Worm (Caenorhabditis elegans) whole organism, young adult: Measurements from ENCODE around the gene pch-2.

ENCODE experiments used
- B0336.3 ChIP-seq: fragments of 200-800 bp; sonication (Bioruptor generic); IDR thresholded peaks from 2 replicates; pipeline ENCODE4 v1.3.6; 2022; ENCODE audit warnings: missing genetic modification characterization, missing compliant biosample characterization
- C06A6.2 ChIP-seq: fragments of 200-800 bp; sonication (Bioruptor generic); conservative IDR thresholded peaks from 2 replicates; pipeline ENCODE4 v1.3.6; 2022; ENCODE audit warnings: missing genetic modification characterization, missing compliant biosample characterization
- D2030.7 ChIP-seq: fragments of 200-800 bp; sonication (Bioruptor generic); IDR thresholded peaks from 2 replicates; pipeline ENCODE4 v1.3.6; 2022; ENCODE audit warnings: missing genetic modification reagents, missing genetic modification characterization, missing compliant biosample characterization
- F49E8.2 ChIP-seq: sonication (generic microtip); optimal IDR thresholded peaks from 3 replicates; lab custom pipeline; 2017; ENCODE audit warnings: missing genetic modification characterization, mild to moderate bottlenecking, missing compliant biosample characterization, antibody characterized with exemption, moderate library complexity; ENCODE audit not compliant: insufficient read depth
- F57A8.1 ChIP-seq: fragments of 200-800 bp; sonication (Bioruptor generic); optimal IDR thresholded peaks from 2 replicates; lab custom pipeline; 2018; ENCODE audit warnings: mild to moderate bottlenecking, missing genetic modification characterization, moderate library complexity, missing compliant biosample characterization
- Y53G8AR.9 ChIP-seq: fragments of 200-800 bp; sonication (Bioruptor generic); conservative IDR thresholded peaks from 2 replicates; pipeline ENCODE4 v1.3.6; 2022; ENCODE audit warnings: missing genetic modification reagents, missing genetic modification characterization, missing compliant biosample characterization
- Y56A3A.18 ChIP-seq: fragments of 200-800 bp; sonication (Bioruptor generic); IDR thresholded peaks from 2 replicates; pipeline ENCODE4 v1.3.6; 2022; ENCODE audit warnings: missing genetic modification reagents, missing genetic modification characterization, missing compliant biosample characterization
- Y79H2A.3 ChIP-seq: fragments of 200-800 bp; sonication (Bioruptor generic); conservative IDR thresholded peaks from 2 replicates; pipeline ENCODE4 v1.3.6; 2022; ENCODE audit warnings: missing genetic modification reagents, missing genetic modification characterization, missing compliant biosample characterization
- atf-7 ChIP-seq: sonication (generic microtip); optimal IDR thresholded peaks from 2 replicates; lab custom pipeline; 2017; ENCODE audit warnings: mild to moderate bottlenecking, missing genetic modification characterization, missing compliant biosample characterization
- athp-1 ChIP-seq: sonication (generic microtip); optimal IDR thresholded peaks from 2 replicates; lab custom pipeline; 2017; ENCODE audit warnings: mild to moderate bottlenecking, missing genetic modification characterization, missing compliant biosample characterization
- attf-3 ChIP-seq: fragments of 200-800 bp; sonication (Bioruptor generic); conservative IDR thresholded peaks from 2 replicates; pipeline ENCODE4 v1.3.6; 2022; ENCODE audit warnings: missing genetic modification reagents, missing genetic modification characterization, missing compliant biosample characterization
- attf-5 ChIP-seq: fragments of 200-800 bp; sonication (Bioruptor generic); optimal IDR thresholded peaks from 2 replicates; lab custom pipeline; 2018; ENCODE audit warnings: mild to moderate bottlenecking, missing genetic modification characterization, missing compliant biosample characterization
- attf-6 ChIP-seq: fragments of 200-800 bp; sonication (Bioruptor generic); IDR thresholded peaks from 2 replicates; pipeline ENCODE4 v1.3.6; 2022; ENCODE audit warnings: missing genetic modification reagents, missing genetic modification characterization, missing compliant biosample characterization
- bed-2 ChIP-seq: fragments of 200-800 bp; sonication (Bioruptor generic); IDR thresholded peaks from 2 replicates; pipeline ENCODE4 v1.3.6; 2022; ENCODE audit warnings: missing genetic modification reagents, missing genetic modification characterization, missing compliant biosample characterization
- ccch-3 ChIP-seq: fragments of 200-800 bp; sonication (Bioruptor generic); optimal IDR thresholded peaks from 2 replicates; lab custom pipeline; 2018; ENCODE audit warnings: mild to moderate bottlenecking, missing genetic modification characterization, missing compliant biosample characterization
- ceh-100 ChIP-seq: fragments of 200-800 bp; sonication (Bioruptor generic); IDR thresholded peaks from 2 replicates; pipeline ENCODE4 v1.3.6; 2022; ENCODE audit warnings: missing genetic modification reagents, missing genetic modification characterization, missing compliant biosample characterization
- dox-1 ChIP-seq: fragments of 200-800 bp; sonication (Bioruptor generic); IDR thresholded peaks from 2 replicates; pipeline ENCODE4 v1.3.6; 2022; ENCODE audit warnings: missing genetic modification reagents, missing genetic modification characterization, missing compliant biosample characterization
- dpl-1 ChIP-seq: fragments of 150-350 bp; optimal IDR thresholded peaks from 2 replicates; lab custom pipeline; 2014; ENCODE audit warnings: missing biosample characterization, missing genetic modification reagents, missing genetic modification characterization
- efl-1 ChIP-seq: fragments of 150-350 bp; optimal IDR thresholded peaks from 2 replicates; lab custom pipeline; 2014; ENCODE audit warnings: missing biosample characterization, missing genetic modification reagents, missing genetic modification characterization
- egl-44 ChIP-seq: fragments of 200-800 bp; sonication (Bioruptor generic); IDR thresholded peaks from 2 replicates; pipeline ENCODE4 v1.3.6; 2022; ENCODE audit warnings: missing genetic modification reagents, missing genetic modification characterization, missing compliant biosample characterization
- ekl-4 ChIP-seq: fragments of 200-800 bp; sonication (Bioruptor generic); IDR thresholded peaks from 2 replicates; pipeline ENCODE4 v1.3.6; 2022; ENCODE audit warnings: missing genetic modification reagents, missing genetic modification characterization, missing compliant biosample characterization
- him-1 ChIP-seq: sonication (generic microtip); optimal IDR thresholded peaks from 2 replicates; lab custom pipeline; 2016; ENCODE audit warnings: missing genotype, missing genetic modification reagents, missing genetic modification characterization, missing compliant biosample characterization
- hmg-1.2 ChIP-seq: fragments of 200-800 bp; sonication (Bioruptor generic); IDR thresholded peaks from 2 replicates; pipeline ENCODE4 v1.3.6; 2022; ENCODE audit warnings: missing genetic modification reagents, missing genetic modification characterization, missing compliant biosample characterization
- hrde-1 ChIP-seq: sonication (generic microtip); optimal IDR thresholded peaks from 2 replicates; lab custom pipeline; 2016; ENCODE audit warnings: missing genetic modification characterization, mild to moderate bottlenecking, missing compliant biosample characterization, moderate library complexity, missing genotype, missing genetic modification reagents, borderline replicate concordance
- hsf-1 ChIP-seq: fragments of 200-800 bp; sonication (Bioruptor generic); IDR thresholded peaks from 2 replicates; pipeline ENCODE4 v1.3.6; 2022; ENCODE audit warnings: missing genetic modification reagents, missing genetic modification characterization, missing compliant biosample characterization
- lin-35 ChIP-seq, 3 experiments: fragments of 150-350 bp in 2 of 3; sonication (generic microtip) in 1 of 3; optimal IDR thresholded peaks; 2 replicates each; lab custom pipeline; 2014 to 2018; ENCODE audit warnings: missing biosample characterization in 3 of 3, missing genetic modification characterization in 3 of 3, missing genetic modification reagents in 3 of 3
- lin-40 ChIP-seq: sonication (generic microtip); optimal IDR thresholded peaks from 2 replicates; lab custom pipeline; 2016; ENCODE audit warnings: missing genetic modification characterization, mild to moderate bottlenecking, missing compliant biosample characterization, missing genotype, missing genetic modification reagents
- lin-54 ChIP-seq: fragments of 200-800 bp; sonication (Bioruptor generic); optimal IDR thresholded peaks from 2 replicates; lab custom pipeline; 2018; ENCODE audit warnings: mild to moderate bottlenecking, missing genetic modification characterization, missing compliant biosample characterization
- lsl-1 ChIP-seq: fragments of 200-800 bp; sonication (Bioruptor generic); optimal IDR thresholded peaks from 2 replicates; lab custom pipeline; 2018; ENCODE audit warnings: mild to moderate bottlenecking, missing genetic modification characterization, moderate library complexity, missing compliant biosample characterization
- madf-3 ChIP-seq: fragments of 200-800 bp; sonication (Bioruptor generic); IDR thresholded peaks from 2 replicates; pipeline ENCODE4 v1.3.6; 2022; ENCODE audit warnings: missing genetic modification reagents, missing genetic modification characterization, missing compliant biosample characterization
- madf-6 ChIP-seq: fragments of 200-800 bp; sonication (Bioruptor generic); IDR thresholded peaks from 2 replicates; pipeline ENCODE4 v1.3.6; 2022; ENCODE audit warnings: missing genetic modification reagents, missing genetic modification characterization, missing compliant biosample characterization
- madf-8 ChIP-seq: fragments of 200-800 bp; sonication (Bioruptor generic); conservative IDR thresholded peaks from 2 replicates; pipeline ENCODE4 v1.3.6; 2022; ENCODE audit warnings: missing genetic modification reagents, missing genetic modification characterization, missing compliant biosample characterization
- mes-4 ChIP-seq: sonication (generic microtip); optimal IDR thresholded peaks from 2 replicates; lab custom pipeline; 2016; ENCODE audit warnings: missing genotype, missing genetic modification characterization, missing compliant biosample characterization
- nhr-80 ChIP-seq: sonication (generic microtip); optimal IDR thresholded peaks from 2 replicates; lab custom pipeline; 2016; ENCODE audit warnings: missing genetic modification characterization, missing compliant biosample characterization
- pha-4 ChIP-seq: fragments of 150-350 bp; sonication (generic microtip); optimal IDR thresholded peaks from 2 replicates; lab custom pipeline; 2014; ENCODE audit warnings: missing biosample characterization, missing genetic modification reagents, missing genetic modification characterization
- rcor-1 ChIP-seq: fragments of 200-800 bp; sonication (Bioruptor generic); IDR thresholded peaks from 2 replicates; pipeline ENCODE4 v1.3.6; 2022; ENCODE audit warnings: missing genetic modification reagents, missing genetic modification characterization, missing compliant biosample characterization
- rec-8 ChIP-seq, 2 experiments: sonication (generic microtip); optimal IDR thresholded peaks; 2 replicates each; lab custom pipeline; 2016; ENCODE audit warnings: mild to moderate bottlenecking in 2 of 2, missing genetic modification characterization in 2 of 2, missing genetic modification reagents in 2 of 2, missing genotype in 2 of 2, missing biosample characterization in 1 of 2, missing compliant biosample characterization in 1 of 2, moderate library complexity in 1 of 2
- snpc-1.3 ChIP-seq: sonication (generic microtip); optimal IDR thresholded peaks from 2 replicates; lab custom pipeline; 2017; ENCODE audit warnings: missing genetic modification characterization, mild to moderate bottlenecking, missing compliant biosample characterization, antibody characterized with exemption, moderate library complexity, missing genotype, missing genetic modification reagents; ENCODE audit not compliant: insufficient read depth
- snpc-3.4 ChIP-seq: sonication (generic microtip); optimal IDR thresholded peaks from 2 replicates; lab custom pipeline; 2017; ENCODE audit warnings: missing genetic modification characterization, mild to moderate bottlenecking, missing compliant biosample characterization, antibody characterized with exemption, moderate library complexity, missing genotype, missing genetic modification reagents
- snpc-4 ChIP-seq, 5 experiments: fragments of 150-350 bp in 1 of 5; sonication (generic microtip) in 4 of 5; optimal IDR thresholded peaks; 2 replicates each; lab custom pipeline; 2014 to 2018; ENCODE audit warnings: missing genetic modification characterization in 5 of 5, missing biosample characterization in 3 of 5, antibody characterized with exemption in 2 of 5, mild to moderate bottlenecking in 2 of 5, missing compliant biosample characterization in 2 of 5, missing genotype in 2 of 5, moderate library complexity in 2 of 5, missing genetic modification reagents in 1 of 5
- tbx-9 ChIP-seq: sonication (generic microtip); optimal IDR thresholded peaks from 2 replicates; lab custom pipeline; 2016; ENCODE audit warnings: borderline replicate concordance, missing genetic modification characterization, inconsistent platforms, missing compliant biosample characterization
- tlf-1 ChIP-seq: fragments of 200-800 bp; sonication (Bioruptor generic); optimal IDR thresholded peaks from 2 replicates; lab custom pipeline; 2018; ENCODE audit warnings: mild to moderate bottlenecking, missing genetic modification characterization, missing compliant biosample characterization
- unc-130 ChIP-seq: sonication (generic microtip); optimal IDR thresholded peaks from 2 replicates; lab custom pipeline; 2016; ENCODE audit warnings: missing genetic modification reagents, missing genetic modification characterization, missing compliant biosample characterization
- zim-3 ChIP-seq: sonication (generic microtip); optimal IDR thresholded peaks from 2 replicates; lab custom pipeline; 2017; ENCODE audit warnings: mild to moderate bottlenecking, missing genetic modification characterization, moderate library complexity, missing compliant biosample characterization
- ztf-25 ChIP-seq: fragments of 200-800 bp; sonication (Bioruptor generic); IDR thresholded peaks from 2 replicates; pipeline ENCODE4 v1.3.6; 2022; ENCODE audit warnings: missing genetic modification reagents, missing genetic modification characterization, missing compliant biosample characterization
- ztf-28 ChIP-seq: fragments of 200-800 bp; sonication (Bioruptor generic); IDR thresholded peaks from 2 replicates; pipeline ENCODE4 v1.3.6; 2022; ENCODE audit warnings: missing genetic modification reagents, missing genetic modification characterization, missing compliant biosample characterization
- ztf-6 ChIP-seq: fragments of 200-800 bp; sonication (Bioruptor generic); IDR thresholded peaks from 2 replicates; pipeline ENCODE4 v1.3.6; 2022; ENCODE audit warnings: missing genetic modification reagents, missing genetic modification characterization, missing compliant biosample characterization

pch-2 gene

ce11 chrII:8144543-8144942 is 13.6 kb upstream of the pch-2 start, which contains the start of gene F10B5.2:
F10B5.2 (plus strand) TSS chrII:8144762.
- TF ChIP-seq attf-5 (GFP tag; lab: Kevin White, UChicago): no peak
- no peak for TF ChIP-seq ztf-6 (GFP tag; lab: Robert Waterston, UW)
- TF ChIP-seq atf-7: peak; percentile 7
- TF ChIP-seq lin-35 (GFP tag; optimal IDR thresholded peaks at IDR 0.05; lab: Kevin White, UChicago): peak in 1 of 3 experiments; percentile 5
- TF ChIP-seq C06A6.2 (GFP tag; lab: Robert Waterston, UW): no peak
- TF ChIP-seq Y79H2A.3: no peak
- TF ChIP-seq hmg-1.2 (GFP tag; lab: Robert Waterston, UW): peak; percentile 39
- TF ChIP-seq ekl-4 (GFP tag; lab: Robert Waterston, UW): peak; percentile 58; the same call in 1 of the 2 replicates
- TF ChIP-seq ccch-3: no peak
- no peak for TF ChIP-seq bed-2 (GFP tag; lab: Robert Waterston, UW)
- TF ChIP-seq hsf-1 (GFP tag; lab: Robert Waterston, UW): peak; percentile 66; the same call in 1 of the 2 replicates
- no peak for TF ChIP-seq attf-3 (GFP tag; lab: Robert Waterston, UW)
- peak; percentile 7 for TF ChIP-seq F57A8.1 (GFP tag; lab: Kevin White, UChicago)
- TF ChIP-seq tbx-9 (tag; lab: Kevin White, UChicago): no peak
- peak; percentile 8 for TF ChIP-seq athp-1 (tag; lab: Kevin White, UChicago)
- TF ChIP-seq Y56A3A.18 (GFP tag; lab: Robert Waterston, UW): no peak
- TF ChIP-seq zim-3 (tag; lab: Kevin White, UChicago): no peak
- 0 out of 2 replicates have a peak, but pooled peaks have one; percentile 42 for TF ChIP-seq rcor-1
- TF ChIP-seq attf-6 (GFP tag; lab: Robert Waterston, UW): peak; percentile 42; the same call in 1 of the 2 replicates
- TF ChIP-seq F49E8.2 (tag; lab: Kevin White, UChicago): peak; percentile 53
- no peak for TF ChIP-seq efl-1 (GFP tag; lab: Kevin White, UChicago)
- TF ChIP-seq snpc-1.3 (tag; lab: Kevin White, UChicago): peak; percentile 60
- peak; percentile 51; the same call in 1 of the 2 replicates for TF ChIP-seq madf-3 (GFP tag; lab: Robert Waterston, UW)
- no peak for TF ChIP-seq pha-4 (tag; lab: Kevin White, UChicago)
- peak; percentile 44 for TF ChIP-seq him-1
- TF ChIP-seq lsl-1 (GFP tag; lab: Kevin White, UChicago): peak; percentile 34
- no peak for TF ChIP-seq madf-8 (GFP tag; lab: Robert Waterston, UW)
- no peak for TF ChIP-seq ztf-28 (GFP tag; lab: Robert Waterston, UW)
- TF ChIP-seq lin-40 (tag; lab: Kevin White, UChicago): no peak
- TF ChIP-seq hrde-1 (tag; lab: Kevin White, UChicago): peak; percentile 37
- peak; percentile 15 for TF ChIP-seq unc-130 (GFP tag; lab: Kevin White, UChicago)
- peak; percentile 38 for TF ChIP-seq D2030.7 (GFP tag; lab: Robert Waterston, UW)
- TF ChIP-seq dpl-1 (GFP tag; lab: Kevin White, UChicago): peak; percentile 3
- TF ChIP-seq dox-1 (GFP tag; lab: Robert Waterston, UW): no peak
- no peak for TF ChIP-seq rec-8 (tag; optimal IDR thresholded peaks at IDR 0.05; lab: Kevin White, UChicago)
- peak; percentile 22; the same call in 1 of the 2 replicates for TF ChIP-seq ceh-100 (GFP tag; lab: Robert Waterston, UW)
- peak; percentile 68; the same call in 1 of the 2 replicates for TF ChIP-seq B0336.3 (GFP tag; lab: Robert Waterston, UW)
- TF ChIP-seq nhr-80 (tag; lab: Kevin White, UChicago): no peak
- peak; percentile 58 for TF ChIP-seq madf-6 (GFP tag; lab: Robert Waterston, UW)
- peak; percentile 9 for TF ChIP-seq snpc-4 (GFP tag; optimal IDR thresholded peaks at IDR 0.05; lab: Kevin White, UChicago)
- no peak for TF ChIP-seq snpc-4 (tag; optimal IDR thresholded peaks at IDR 0.05; lab: Kevin White, UChicago)
- TF ChIP-seq Y53G8AR.9: peak; percentile 66; the same call in 1 of the 2 replicates
- peak; percentile 38 for TF ChIP-seq tlf-1 (GFP tag; lab: Kevin White, UChicago)
- TF ChIP-seq mes-4 (tag; lab: Kevin White, UChicago): no peak
- peak; percentile 63 for TF ChIP-seq snpc-3.4 (tag; lab: Kevin White, UChicago)
- peak; percentile 51 for TF ChIP-seq lin-54
- no peak for TF ChIP-seq egl-44 (GFP tag; lab: Robert Waterston, UW)
- 0 out of 2 replicates have a peak, but pooled peaks have one; percentile 29 for TF ChIP-seq ztf-25 (GFP tag; lab: Robert Waterston, UW)
